Worm (Caenorhabditis elegans) whole organism, L1 larva: Measurements from ENCODE around the gene F31B9.7.

Source experiments
- C04F5.9 ChIP-seq: sonication (generic microtip); optimal IDR thresholded peaks from 2 replicates; lab custom pipeline; 2016; ENCODE audit warnings: missing genetic modification characterization, missing compliant biosample characterization
- aly-2 ChIP-seq: fragments of 150-350 bp; optimal IDR thresholded peaks from 2 replicates; lab custom pipeline; 2014; ENCODE audit warnings: missing biosample characterization, missing genetic modification characterization
- blmp-1 ChIP-seq: fragments of 150-350 bp; optimal IDR thresholded peaks from 2 replicates; lab custom pipeline; 2014; ENCODE audit warnings: missing biosample characterization, missing genetic modification characterization
- ceh-82 ChIP-seq, 3 experiments: fragments of 150-350 bp in 1 of 3; sonication (generic microtip) in 2 of 3; optimal IDR thresholded peaks; 2 replicates each; lab custom pipeline; 2014 to 2017; ENCODE audit warnings: missing biosample characterization in 3 of 3, missing genetic modification characterization in 3 of 3
- ceh-90 ChIP-seq: sonication (generic microtip); optimal IDR thresholded peaks from 2 replicates; lab custom pipeline; 2016; ENCODE audit warnings: missing genetic modification characterization, missing compliant biosample characterization
- ces-1 ChIP-seq: fragments of 150-350 bp; optimal IDR thresholded peaks from 2 replicates; lab custom pipeline; 2014; ENCODE audit warnings: missing biosample characterization, missing genetic modification reagents, missing genetic modification characterization
- efl-1 ChIP-seq, 4 experiments: fragments of 150-350 bp; optimal IDR thresholded peaks in 3 of 4; peaks in 1 of 4; 1 replicate in 1 of 4; 2 replicates in 3 of 4; lab custom pipeline; 2014; ENCODE audit warnings: missing biosample characterization in 2 of 4, missing genetic modification characterization in 2 of 4, missing genetic modification reagents in 2 of 4
- egl-13 ChIP-seq: sonication (generic microtip); optimal IDR thresholded peaks from 2 replicates; lab custom pipeline; 2016; ENCODE audit warnings: missing genotype, missing genetic modification reagents, missing genetic modification characterization, missing compliant biosample characterization
- elt-2 ChIP-seq: sonication (generic microtip); optimal IDR thresholded peaks from 2 replicates; lab custom pipeline; 2016; ENCODE audit warnings: missing genetic modification characterization, mild to moderate bottlenecking, inconsistent platforms, missing compliant biosample characterization, missing genetic modification reagents
- ets-5 ChIP-seq: fragments of 200-800 bp; sonication (Bioruptor generic); IDR thresholded peaks from 2 replicates; pipeline ENCODE4 v1.3.6; 2022; ENCODE audit warnings: missing genetic modification characterization, missing compliant biosample characterization
- fkh-8 ChIP-seq: sonication (generic microtip); optimal IDR thresholded peaks from 2 replicates; lab custom pipeline; 2016; ENCODE audit warnings: mild to moderate bottlenecking, missing genetic modification characterization, missing compliant biosample characterization
- fos-1 ChIP-seq: fragments of 150-350 bp; optimal IDR thresholded peaks from 2 replicates; lab custom pipeline; 2014; ENCODE audit warnings: missing biosample characterization, missing genetic modification characterization
- hpl-2 ChIP-seq: fragments of 150-350 bp; optimal IDR thresholded peaks from 2 replicates; lab custom pipeline; 2014; ENCODE audit warnings: missing biosample characterization, missing genetic modification reagents, missing genetic modification characterization
- irx-1 ChIP-seq: sonication (generic microtip); optimal IDR thresholded peaks from 2 replicates; lab custom pipeline; 2016; ENCODE audit warnings: missing genetic modification characterization, missing compliant biosample characterization
- lin-13 ChIP-seq: fragments of 150-350 bp; optimal IDR thresholded peaks from 2 replicates; lab custom pipeline; 2014; ENCODE audit warnings: missing biosample characterization, missing genetic modification reagents, missing genetic modification characterization
- lin-14 ChIP-seq: fragments of 200-800 bp; sonication (Bioruptor generic); optimal IDR thresholded peaks from 2 replicates; lab custom pipeline; 2018; ENCODE audit warnings: mild to moderate bottlenecking, missing genetic modification characterization, moderate library complexity, missing compliant biosample characterization
- lin-35 ChIP-seq, 2 experiments: fragments of 150-350 bp; optimal IDR thresholded peaks; 2 replicates each; lab custom pipeline; 2014; ENCODE audit warnings: missing biosample characterization in 2 of 2, missing genetic modification characterization in 2 of 2, missing genetic modification reagents in 2 of 2
- lsy-2 ChIP-seq, 2 experiments: fragments of 150-350 bp; optimal IDR thresholded peaks; 2 replicates each; lab custom pipeline; 2014; ENCODE audit warnings: missing biosample characterization in 2 of 2, missing genetic modification characterization in 2 of 2
- mdl-1 ChIP-seq, 2 experiments: fragments of 150-350 bp; optimal IDR thresholded peaks; 2 replicates each; lab custom pipeline; 2014 to 2017; ENCODE audit warnings: missing biosample characterization in 2 of 2, missing genetic modification characterization in 2 of 2, inconsistent platforms in 1 of 2
- mef-2 ChIP-seq: fragments of 150-350 bp; optimal IDR thresholded peaks from 2 replicates; lab custom pipeline; 2014; ENCODE audit warnings: missing biosample characterization, missing genetic modification characterization
- nhr-20 ChIP-seq: sonication (generic microtip); optimal IDR thresholded peaks from 2 replicates; lab custom pipeline; 2016; ENCODE audit warnings: mild to moderate bottlenecking, missing genetic modification characterization, missing compliant biosample characterization
- nhr-237 ChIP-seq: fragments of 150-350 bp; optimal IDR thresholded peaks from 2 replicates; lab custom pipeline; 2014; ENCODE audit warnings: missing biosample characterization, missing genetic modification characterization
- nhr-71 ChIP-seq: sonication (generic microtip); optimal IDR thresholded peaks from 2 replicates; lab custom pipeline; 2016; ENCODE audit warnings: mild to moderate bottlenecking, missing genetic modification characterization, moderate library complexity, missing compliant biosample characterization
- nhr-76 ChIP-seq: sonication (generic microtip); optimal IDR thresholded peaks from 2 replicates; lab custom pipeline; 2017; ENCODE audit warnings: missing biosample characterization, missing genetic modification characterization
- nhr-90 ChIP-seq: sonication (generic microtip); optimal IDR thresholded peaks from 2 replicates; lab custom pipeline; 2016; ENCODE audit warnings: mild to moderate bottlenecking, missing genetic modification characterization, missing compliant biosample characterization; ENCODE audit not compliant: poor library complexity
- pqm-1 ChIP-seq: sonication (generic microtip); optimal IDR thresholded peaks from 3 replicates; lab custom pipeline; 2017; ENCODE audit warnings: missing biosample characterization, missing genetic modification characterization
- sox-4 ChIP-seq: sonication (generic microtip); optimal IDR thresholded peaks from 2 replicates; lab custom pipeline; 2016; ENCODE audit warnings: missing genetic modification characterization, missing compliant biosample characterization
- sup-37 ChIP-seq: fragments of 200-800 bp; sonication (Bioruptor generic); optimal IDR thresholded peaks from 2 replicates; lab custom pipeline; 2018; ENCODE audit warnings: mild to moderate bottlenecking, missing genetic modification characterization, missing compliant biosample characterization
- swsn-7 ChIP-seq: sonication (generic microtip); optimal IDR thresholded peaks from 2 replicates; lab custom pipeline; 2016; ENCODE audit warnings: missing genetic modification characterization, missing compliant biosample characterization
- tbx-2 ChIP-seq: sonication (generic microtip); optimal IDR thresholded peaks from 2 replicates; lab custom pipeline; 2016; ENCODE audit warnings: missing genetic modification characterization, missing compliant biosample characterization
- zag-1 ChIP-seq: fragments of 150-350 bp; optimal IDR thresholded peaks from 2 replicates; lab custom pipeline; 2014; ENCODE audit warnings: missing biosample characterization, missing genetic modification characterization
- ztf-11 ChIP-seq, 2 experiments: sonication (generic microtip); optimal IDR thresholded peaks; 2 replicates each; lab custom pipeline; 2016 to 2017; ENCODE audit warnings: missing genetic modification characterization in 2 of 2, missing biosample characterization in 1 of 2, missing compliant biosample characterization in 1 of 2

The F31B9.7 gene

DNA sequence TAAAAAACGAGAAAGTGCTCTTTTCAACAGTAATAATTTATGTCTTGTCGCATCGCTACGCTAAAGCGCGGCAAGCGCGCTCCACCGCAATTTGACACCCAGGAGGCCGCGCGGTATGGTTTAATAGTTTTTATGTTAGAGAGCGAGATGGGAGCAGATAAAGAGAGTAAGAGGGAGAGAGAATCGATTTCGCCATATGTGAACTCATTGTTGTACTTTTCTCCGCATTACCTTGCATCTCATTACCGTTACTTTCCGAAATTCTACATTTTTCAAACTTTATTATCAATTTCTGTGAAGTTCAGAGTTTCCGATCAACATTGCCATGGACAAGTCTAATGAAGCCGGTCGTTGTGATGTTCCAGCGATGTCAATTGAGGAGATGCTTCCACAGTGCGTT lies 4.0 kb downstream of the F31B9.7 start, which contains the start of gene F31B9.3:
TSS of gene F31B9.3 (plus strand) at position 301 of the 400 bp plus-strand sequence.
- TF ChIP-seq egl-13 (tag; lab: Kevin White, UChicago) (no peak), nhr-90 (no peak), ces-1 (GFP tag; lab: Kevin White, UChicago) (no peak)
- TF ChIP-seq, all 84 proteins: peak for 0

DNA sequence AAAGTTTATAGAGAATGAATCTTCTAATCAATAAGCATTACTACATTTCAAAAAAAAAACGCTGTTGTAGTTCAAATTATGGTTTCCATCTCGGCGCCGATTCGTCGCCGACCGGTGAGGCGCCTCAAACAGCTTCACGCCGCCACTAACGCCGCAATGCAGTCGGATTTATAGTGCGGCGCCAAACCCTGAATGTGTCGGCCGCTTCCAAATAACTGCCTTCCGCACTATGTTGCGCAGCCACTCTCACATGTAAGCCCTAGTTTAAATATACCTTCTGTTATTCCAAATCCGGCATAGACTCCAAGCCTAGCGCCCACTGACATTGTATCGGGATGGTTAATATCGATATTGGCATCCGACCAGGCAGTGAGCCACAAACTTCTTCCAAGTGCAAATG lies 13.4 kb downstream of the F31B9.7 start:
- TF ChIP-seq ets-5 (GFP tag; lab: Robert Waterston, UW): no peak
- no peak for TF ChIP-seq swsn-7 (tag; lab: Kevin White, UChicago)
- TF ChIP-seq irx-1 (tag; lab: Kevin White, UChicago): no peak
- TF ChIP-seq ceh-82 (tag; optimal IDR thresholded peaks at IDR 0.05; lab: Kevin White, UChicago): no peak
- no peak for TF ChIP-seq sox-4

DNA sequence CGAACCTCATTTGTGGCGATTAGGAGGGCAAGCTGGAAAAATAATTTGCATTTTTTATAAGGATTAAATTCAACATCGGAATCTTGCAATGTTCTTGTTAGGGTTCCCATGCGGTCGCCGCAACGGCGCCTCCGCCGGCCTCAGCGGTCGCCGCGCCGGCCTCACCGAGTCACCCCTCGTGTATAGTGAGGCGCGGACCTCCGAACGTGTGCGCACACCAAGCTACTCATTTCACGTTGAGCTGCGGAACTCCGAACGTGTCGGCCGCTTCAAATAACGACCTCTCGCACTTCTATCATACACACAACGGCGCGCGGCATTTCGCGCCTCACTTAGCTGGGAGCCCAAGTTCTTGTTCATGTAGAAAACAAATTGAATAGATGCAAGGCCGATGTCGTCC lies 18.4 kb downstream of the F31B9.7 start:
- TF ChIP-seq sup-37 (GFP tag; lab: Kevin White, UChicago) (no peak), ztf-11 (tag; optimal IDR thresholded peaks at IDR 0.05; lab: Kevin White, UChicago) (no peak), nhr-76 (tag; lab: Kevin White, UChicago) (no peak), aly-2 (no peak), nhr-71 (no peak)

DNA sequence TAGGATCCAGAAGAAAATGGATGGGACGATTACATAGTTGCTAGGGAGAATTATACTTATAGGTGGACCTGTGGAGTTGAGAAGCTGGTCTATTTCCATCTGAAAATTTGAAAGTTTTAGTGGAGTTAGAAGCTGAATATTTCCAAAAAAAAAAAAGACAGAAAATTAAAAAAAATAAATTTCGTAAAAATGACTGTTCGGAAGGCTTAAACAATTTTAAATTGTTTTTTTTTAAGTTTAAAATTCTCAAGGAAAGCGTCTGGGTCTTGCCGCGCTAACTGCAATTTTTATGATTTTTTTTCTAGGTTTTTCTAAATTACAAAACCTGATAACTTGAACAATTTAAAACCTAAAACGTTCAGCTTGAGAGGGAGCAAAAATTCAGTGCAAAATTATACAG lies 19.8 kb downstream of the F31B9.7 start, which contains the start of gene mrp-3:
TSS of gene mrp-3 (minus strand) at position 101 of the 400 bp plus-strand sequence.
- TF ChIP-seq lsy-2 (tag; optimal IDR thresholded peaks at IDR 0.05; lab: Kevin White, UChicago) (no peak), pqm-1 (no peak), blmp-1 (tag; lab: Kevin White, UChicago) (no peak), ceh-90 (tag; lab: Kevin White, UChicago) (no peak)

DNA sequence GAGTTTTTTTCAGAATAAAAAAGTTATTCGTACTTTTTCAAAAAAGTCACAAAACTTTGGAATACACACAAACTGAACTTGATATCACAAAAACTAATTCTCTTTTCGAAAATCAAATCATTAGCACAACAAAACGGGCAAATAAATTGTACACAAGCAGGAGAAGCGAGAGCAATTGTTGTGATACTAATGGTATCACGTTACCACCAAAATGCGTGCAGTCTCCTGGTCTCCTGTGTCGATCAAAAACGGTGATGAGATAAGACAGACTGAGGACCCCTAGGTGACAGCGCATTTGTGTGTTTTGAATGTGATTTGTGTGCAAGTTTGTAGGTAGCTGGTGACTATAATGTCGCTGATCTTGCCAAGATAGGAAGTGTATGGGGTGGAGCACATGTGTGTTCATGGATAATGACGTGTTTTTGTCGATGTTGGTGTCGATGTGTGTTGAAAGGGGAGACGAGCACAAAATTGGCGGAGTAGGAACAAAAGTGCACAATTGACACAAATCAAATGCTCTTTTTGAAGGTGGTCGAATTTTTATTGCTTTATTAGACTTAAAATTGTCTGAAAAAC lies 20.4 kb downstream of the F31B9.7 start:
- peak; percentile 77 for TF ChIP-seq elt-2 (tag; lab: Kevin White, UChicago)
- TF ChIP-seq nhr-20 (tag; lab: Kevin White, UChicago): peak; percentile 19
- peak in 1 of 2 experiments; percentile 26 for TF ChIP-seq lin-35 (GFP tag; optimal IDR thresholded peaks at IDR 0.05; lab: Kevin White, UChicago)
- peak in 1 of 2 experiments; percentile 9 for TF ChIP-seq mdl-1 (tag; optimal IDR thresholded peaks at IDR 0.05; lab: Kevin White, UChicago)
- no peak for TF ChIP-seq hpl-2
- no peak for TF ChIP-seq C04F5.9 (tag; lab: Kevin White, UChicago)

DNA sequence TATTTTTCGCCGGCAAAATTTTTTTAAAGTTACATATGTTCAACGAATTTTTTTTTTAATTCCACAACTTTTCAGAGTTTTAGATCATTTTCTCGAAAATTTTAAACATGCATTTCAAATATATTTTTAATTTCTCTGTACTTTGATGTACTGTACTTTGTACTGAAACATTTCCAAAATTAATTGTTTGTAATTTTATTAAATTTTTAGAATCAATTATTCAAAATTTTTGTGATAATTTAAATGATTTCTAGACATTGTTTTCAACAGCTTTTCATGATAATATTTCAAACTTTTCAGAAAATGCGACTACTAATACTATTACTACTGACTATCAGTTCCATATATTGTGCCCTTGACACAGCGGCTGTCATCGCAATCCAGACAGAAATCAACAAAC lies 24.2 kb downstream of the F31B9.7 start, which contains the start of gene mec-5:
TSS of gene mec-5 (plus strand) at position 301 of the 400 bp plus-strand sequence.
- TF ChIP-seq blmp-1 (tag; lab: Kevin White, UChicago) (no peak), fos-1 (no peak), nhr-237 (no peak), lin-14 (GFP tag; lab: Kevin White, UChicago) (no peak), zag-1 (tag; lab: Kevin White, UChicago) (no peak), tbx-2 (tag; lab: Kevin White, UChicago) (no peak), ces-1 (GFP tag; lab: Kevin White, UChicago) (no peak), lin-13 (no peak), mef-2 (no peak)

DNA sequence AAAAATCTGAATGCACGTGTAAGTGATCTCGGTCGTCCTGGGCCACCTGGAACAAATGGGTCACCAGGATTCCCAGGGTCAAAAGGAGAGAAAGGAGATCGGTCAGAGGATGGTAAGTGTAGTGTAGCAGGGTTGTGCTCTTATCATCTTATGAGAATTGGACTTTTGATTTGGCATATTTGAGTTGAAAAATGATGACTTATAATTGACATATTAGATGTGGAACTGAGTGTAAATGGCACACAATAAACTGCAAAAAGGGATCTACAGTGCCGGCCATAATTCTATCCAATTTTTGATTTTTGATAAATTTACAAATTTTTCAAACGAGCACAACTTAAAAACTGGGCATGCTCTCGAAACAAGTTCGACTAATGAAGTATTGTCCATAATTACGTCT lies 24.7 kb downstream of the F31B9.7 start:
- no peak for TF ChIP-seq fkh-8 (tag; lab: Kevin White, UChicago)
- TF ChIP-seq efl-1 (optimal IDR thresholded peaks at IDR 0.05; lab: Kevin White, UChicago): no peak
- peak in 1 of 2 experiments; percentile 1 for TF ChIP-seq efl-1 (GFP tag; optimal IDR thresholded peaks at IDR 0.05 in 1 of 2; lab: Kevin White, UChicago)
- TF ChIP-seq, all 84 proteins: peak for 1
